Worm (Caenorhabditis elegans): ENCODE measurements around the gene cdk-12.

ce11 chrIII:4294153-4294862, 38.5 kb upstream of the cdk-12 start, which contains the start of the genes nth-1 and R10E4.7:
- TF ChIP-seq W03F9.2 (tag; optimal IDR thresholded peaks at IDR 0.05), result no peak
- TF ChIP-seq him-1 (tag; optimal IDR thresholded peaks at IDR 0.05), result no peak
- no peak for TF ChIP-seq dao-5 (tag; optimal IDR thresholded peaks at IDR 0.05)
